Fruit fly (Drosophila melanogaster): ENCODE measurements around the gene CG44837.

dm6 chr3L:11863587-11863986 is 75.1 kb downstream of the CG44837 start:
- TF ChIP-seq pan (optimal IDR thresholded peaks at IDR 0.05) (no peak), usp (GFP tag; optimal IDR thresholded peaks at IDR 0.05) (no peak)
